Worm (Caenorhabditis elegans) whole organism, L1 larva: ENCODE data around the gene sru-9.

Source experiments
- C16A3.4 ChIP-seq: fragments of 150-350 bp; optimal IDR thresholded peaks from 2 replicates; lab custom pipeline; 2014; ENCODE audit warnings: missing biosample characterization, missing genetic modification characterization
- F16B12.6 ChIP-seq: fragments of 150-350 bp; optimal IDR thresholded peaks from 2 replicates; lab custom pipeline; 2014; ENCODE audit warnings: missing biosample characterization, missing genetic modification characterization
- aha-1 ChIP-seq: fragments of 150-350 bp; optimal IDR thresholded peaks from 2 replicates; lab custom pipeline; 2014; ENCODE audit warnings: missing biosample characterization, missing genetic modification characterization
- alr-1 ChIP-seq: fragments of 200-800 bp; sonication (Bioruptor generic); optimal IDR thresholded peaks from 2 replicates; lab custom pipeline; 2018; ENCODE audit warnings: borderline replicate concordance, mild to moderate bottlenecking, missing genetic modification characterization, missing compliant biosample characterization
- aly-2 ChIP-seq: fragments of 150-350 bp; optimal IDR thresholded peaks from 2 replicates; lab custom pipeline; 2014; ENCODE audit warnings: missing biosample characterization, missing genetic modification characterization
- blmp-1 ChIP-seq: fragments of 150-350 bp; optimal IDR thresholded peaks from 2 replicates; lab custom pipeline; 2014; ENCODE audit warnings: missing biosample characterization, missing genetic modification characterization
- ceh-63 ChIP-seq: fragments of 200-800 bp; sonication (Bioruptor generic); optimal IDR thresholded peaks from 2 replicates; lab custom pipeline; 2018; ENCODE audit warnings: mild to moderate bottlenecking, missing genetic modification characterization, missing compliant biosample characterization
- ceh-82 ChIP-seq, 3 experiments: fragments of 150-350 bp in 1 of 3; sonication (generic microtip) in 2 of 3; optimal IDR thresholded peaks; 2 replicates each; lab custom pipeline; 2014 to 2017; ENCODE audit warnings: missing biosample characterization in 3 of 3, missing genetic modification characterization in 3 of 3
- dpl-1 ChIP-seq, 3 experiments: fragments of 150-350 bp in 2 of 3; sonication (generic microtip) in 1 of 3; optimal IDR thresholded peaks; 2 replicates each; lab custom pipeline; 2014 to 2017; ENCODE audit warnings: missing biosample characterization in 3 of 3, missing genetic modification characterization in 3 of 3, missing genetic modification reagents in 3 of 3
- efl-1 ChIP-seq, 4 experiments: fragments of 150-350 bp; optimal IDR thresholded peaks in 3 of 4; peaks in 1 of 4; 1 replicate in 1 of 4; 2 replicates in 3 of 4; lab custom pipeline; 2014; ENCODE audit warnings: missing biosample characterization in 2 of 4, missing genetic modification characterization in 2 of 4, missing genetic modification reagents in 2 of 4
- efl-3 ChIP-seq: fragments of 200-800 bp; sonication (Bioruptor generic); optimal IDR thresholded peaks from 2 replicates; lab custom pipeline; 2018; ENCODE audit warnings: mild to moderate bottlenecking, missing genetic modification characterization, missing compliant biosample characterization
- fos-1 ChIP-seq: fragments of 150-350 bp; optimal IDR thresholded peaks from 2 replicates; lab custom pipeline; 2014; ENCODE audit warnings: missing biosample characterization, missing genetic modification characterization
- grh-1 ChIP-seq: fragments of 200-800 bp; sonication (Bioruptor generic); IDR thresholded peaks from 2 replicates; pipeline ENCODE4 v1.3.6; 2022; ENCODE audit warnings: missing genetic modification reagents, missing genetic modification characterization, missing compliant biosample characterization
- hlh-17 ChIP-seq: fragments of 200-800 bp; sonication (Bioruptor generic); optimal IDR thresholded peaks from 2 replicates; lab custom pipeline; 2018; ENCODE audit warnings: missing genetic modification characterization, mild to moderate bottlenecking, missing compliant biosample characterization, moderate library complexity, borderline replicate concordance
- irx-1 ChIP-seq: sonication (generic microtip); optimal IDR thresholded peaks from 2 replicates; lab custom pipeline; 2016; ENCODE audit warnings: missing genetic modification characterization, missing compliant biosample characterization
- isw-1 ChIP-seq: fragments of 200-800 bp; sonication (Bioruptor generic); IDR thresholded peaks from 2 replicates; pipeline ENCODE4 v1.3.6; 2022; ENCODE audit warnings: missing genetic modification characterization, missing compliant biosample characterization
- lin-14 ChIP-seq: fragments of 200-800 bp; sonication (Bioruptor generic); optimal IDR thresholded peaks from 2 replicates; lab custom pipeline; 2018; ENCODE audit warnings: mild to moderate bottlenecking, missing genetic modification characterization, moderate library complexity, missing compliant biosample characterization
- lin-15B ChIP-seq: fragments of 150-350 bp; sonication (generic microtip); optimal IDR thresholded peaks from 3 replicates; lab custom pipeline; 2014; ENCODE audit warnings: missing biosample characterization, missing genetic modification characterization
- mef-2 ChIP-seq: fragments of 150-350 bp; optimal IDR thresholded peaks from 2 replicates; lab custom pipeline; 2014; ENCODE audit warnings: missing biosample characterization, missing genetic modification characterization
- mep-1 ChIP-seq: fragments of 150-350 bp; optimal IDR thresholded peaks from 2 replicates; lab custom pipeline; 2014; ENCODE audit warnings: missing biosample characterization, missing genetic modification characterization
- nhr-12 ChIP-seq: sonication (generic microtip); optimal IDR thresholded peaks from 2 replicates; lab custom pipeline; 2017; ENCODE audit warnings: missing biosample characterization, missing genetic modification characterization
- nhr-19 ChIP-seq: fragments of 200-800 bp; sonication (Bioruptor generic); conservative IDR thresholded peaks from 2 replicates; pipeline ENCODE4 v1.3.6; 2022; ENCODE audit warnings: missing genetic modification characterization, missing compliant biosample characterization
- nhr-20 ChIP-seq: sonication (generic microtip); optimal IDR thresholded peaks from 2 replicates; lab custom pipeline; 2016; ENCODE audit warnings: mild to moderate bottlenecking, missing genetic modification characterization, missing compliant biosample characterization
- nhr-237 ChIP-seq: fragments of 150-350 bp; optimal IDR thresholded peaks from 2 replicates; lab custom pipeline; 2014; ENCODE audit warnings: missing biosample characterization, missing genetic modification characterization
- nhr-28 ChIP-seq: fragments of 150-350 bp; optimal IDR thresholded peaks from 2 replicates; lab custom pipeline; 2014; ENCODE audit warnings: missing biosample characterization, missing genetic modification characterization
- nhr-71 ChIP-seq: sonication (generic microtip); optimal IDR thresholded peaks from 2 replicates; lab custom pipeline; 2016; ENCODE audit warnings: mild to moderate bottlenecking, missing genetic modification characterization, moderate library complexity, missing compliant biosample characterization
- nhr-76 ChIP-seq: sonication (generic microtip); optimal IDR thresholded peaks from 2 replicates; lab custom pipeline; 2017; ENCODE audit warnings: missing biosample characterization, missing genetic modification characterization
- nhr-77 ChIP-seq: fragments of 150-350 bp; optimal IDR thresholded peaks from 2 replicates; lab custom pipeline; 2014; ENCODE audit warnings: missing biosample characterization, missing genetic modification characterization
- nhr-84 ChIP-seq: sonication (generic microtip); optimal IDR thresholded peaks from 2 replicates; lab custom pipeline; 2017; ENCODE audit warnings: missing biosample characterization, missing genetic modification characterization
- nhr-85 ChIP-seq: sonication (generic microtip); peaks from one replicate; lab custom pipeline; 2016; ENCODE audit warnings: missing genetic modification characterization, inconsistent platforms, missing compliant biosample characterization
- pqm-1 ChIP-seq: sonication (generic microtip); optimal IDR thresholded peaks from 3 replicates; lab custom pipeline; 2017; ENCODE audit warnings: missing biosample characterization, missing genetic modification characterization
- snpc-4 ChIP-seq: fragments of 150-350 bp; optimal IDR thresholded peaks from 2 replicates; lab custom pipeline; 2014; ENCODE audit warnings: missing biosample characterization, missing genetic modification characterization
- sox-4 ChIP-seq: sonication (generic microtip); optimal IDR thresholded peaks from 2 replicates; lab custom pipeline; 2016; ENCODE audit warnings: missing genetic modification characterization, missing compliant biosample characterization
- sup-37 ChIP-seq: fragments of 200-800 bp; sonication (Bioruptor generic); optimal IDR thresholded peaks from 2 replicates; lab custom pipeline; 2018; ENCODE audit warnings: mild to moderate bottlenecking, missing genetic modification characterization, missing compliant biosample characterization
- tbx-2 ChIP-seq: sonication (generic microtip); optimal IDR thresholded peaks from 2 replicates; lab custom pipeline; 2016; ENCODE audit warnings: missing genetic modification characterization, missing compliant biosample characterization
- unc-30 ChIP-seq: sonication (generic microtip); optimal IDR thresholded peaks from 2 replicates; lab custom pipeline; 2017; ENCODE audit warnings: missing biosample characterization, missing genetic modification characterization
- unc-62 ChIP-seq: fragments of 150-350 bp; optimal IDR thresholded peaks from 2 replicates; lab custom pipeline; 2014; ENCODE audit warnings: missing biosample characterization, missing genetic modification reagents, missing genetic modification characterization
- xbp-1 ChIP-seq: sonication (generic microtip); optimal IDR thresholded peaks from 2 replicates; lab custom pipeline; 2016; ENCODE audit warnings: missing genetic modification characterization, missing compliant biosample characterization
- ztf-4 ChIP-seq: fragments of 150-350 bp; optimal IDR thresholded peaks from 2 replicates; lab custom pipeline; 2014; ENCODE audit warnings: missing biosample characterization, missing genetic modification characterization

Gene sru-9

ce11 chrIV:13619203-13619602, 30.4 kb downstream of the sru-9 start, which contains the start of gene C08F11.3:
Gene C08F11.3 (plus strand): TSS chrIV:13619503.
- TF ChIP-seq ztf-4 (tag; lab: Kevin White, UChicago) = no peak
- no peak for TF ChIP-seq nhr-84 (tag; lab: Kevin White, UChicago)
- no peak for TF ChIP-seq ceh-82 (tag; optimal IDR thresholded peaks at IDR 0.05; lab: Kevin White, UChicago)
- TF ChIP-seq sox-4 (tag; lab: Kevin White, UChicago) = no peak
- no peak for TF ChIP-seq grh-1
- no peak for TF ChIP-seq pqm-1 (tag; lab: Kevin White, UChicago)
- TF ChIP-seq nhr-28 = no peak
- no peak for TF ChIP-seq lin-14
- no peak for TF ChIP-seq unc-30 (tag; lab: Kevin White, UChicago)
- no peak for TF ChIP-seq nhr-85 (tag; lab: Kevin White, UChicago)
- no peak for TF ChIP-seq alr-1 (tag; lab: Kevin White, UChicago)
- TF ChIP-seq efl-3 (GFP tag; lab: Kevin White, UChicago) = no peak

- no peak for TF ChIP-seq dpl-1 (GFP tag; optimal IDR thresholded peaks at IDR 0.05; lab: Kevin White, UChicago)
- no peak for TF ChIP-seq nhr-77 (tag; lab: Kevin White, UChicago)
- no peak for TF ChIP-seq grh-1
- no peak for TF ChIP-seq xbp-1 (tag; lab: Kevin White, UChicago)
- no peak for TF ChIP-seq nhr-12 (tag; lab: Kevin White, UChicago)
- no peak for TF ChIP-seq sup-37 (GFP tag; lab: Kevin White, UChicago)
- TF ChIP-seq efl-1 (optimal IDR thresholded peaks at IDR 0.05; lab: Kevin White, UChicago) = no peak
- no peak for TF ChIP-seq efl-1 (GFP tag; optimal IDR thresholded peaks at IDR 0.05 in 1 of 2; lab: Kevin White, UChicago)
- TF ChIP-seq hlh-17 (GFP tag; lab: Kevin White, UChicago) = no peak
- no peak for TF ChIP-seq nhr-19 (GFP tag; lab: Robert Waterston, UW)
- no peak for TF ChIP-seq nhr-76
- no peak for TF ChIP-seq fos-1 (tag; lab: Kevin White, UChicago)
- no peak for TF ChIP-seq unc-62
- no peak for TF ChIP-seq nhr-20 (tag; lab: Kevin White, UChicago)
- TF ChIP-seq aha-1 (tag; lab: Kevin White, UChicago) = no peak
- no peak for TF ChIP-seq blmp-1
- TF ChIP-seq pqm-1 (tag; lab: Kevin White, UChicago) = no peak
- no peak for TF ChIP-seq alr-1 (tag; lab: Kevin White, UChicago)
- no peak for TF ChIP-seq mef-2 (tag; lab: Kevin White, UChicago)
- TF ChIP-seq snpc-4 (tag; lab: Kevin White, UChicago) = no peak
These were observed 34.7 kb downstream of the sru-9 start, which contains the start of gene C08F11.1 for ce11 chrIV:13623533-13623932. Gene C08F11.1 (plus strand): TSS chrIV:13623833.

- TF ChIP-seq dpl-1 (GFP tag; optimal IDR thresholded peaks at IDR 0.05; lab: Kevin White, UChicago) (no peak), nhr-77 (tag; lab: Kevin White, UChicago) (no peak), nhr-237 (no peak), F16B12.6 (tag; lab: Kevin White, UChicago) (no peak), unc-30 (tag; lab: Kevin White, UChicago) (no peak), aly-2 (tag; lab: Kevin White, UChicago) (no peak), mep-1 (tag; lab: Kevin White, UChicago) (no peak)
These were observed 37.7 kb downstream of the sru-9 start, which contains the start of gene sru-21 for ce11 chrIV:13626469-13626868. Gene sru-21 (plus strand): TSS chrIV:13626769.

ce11 chrIV:13632613-13633012, 43.8 kb downstream of the sru-9 start:
- TF ChIP-seq irx-1 (no peak), isw-1 (GFP tag; lab: Robert Waterston, UW) (no peak), lin-15B (tag; lab: Kevin White, UChicago) (no peak), tbx-2 (tag; lab: Kevin White, UChicago) (no peak), ceh-63 (GFP tag; lab: Kevin White, UChicago) (no peak), efl-1 (optimal IDR thresholded peaks at IDR 0.05; lab: Kevin White, UChicago) (no peak), efl-1 (GFP tag; optimal IDR thresholded peaks at IDR 0.05 in 1 of 2; lab: Kevin White, UChicago) (no peak), ztf-4 (tag; lab: Kevin White, UChicago) (no peak), snpc-4 (tag; lab: Kevin White, UChicago) (no peak), nhr-77 (tag; lab: Kevin White, UChicago) (no peak), C16A3.4 (tag; lab: Kevin White, UChicago) (no peak), sup-37 (GFP tag; lab: Kevin White, UChicago) (no peak), nhr-71 (tag; lab: Kevin White, UChicago) (no peak), F16B12.6 (tag; lab: Kevin White, UChicago) (no peak), unc-62 (no peak), nhr-12 (tag; lab: Kevin White, UChicago) (no peak)
- TF ChIP-seq, all 84 proteins: peak for 0
